Fruit fly (Drosophila melanogaster) whole organism, embryonic: ENCODE results near the gene Hexo2.

ENCODE experiments used
- CG10267 ChIP-seq: fragments of 200-800 bp; sonication (Bioruptor generic); optimal IDR thresholded peaks from 2 replicates; lab custom pipeline; 2018; ENCODE audit warnings: missing biosample characterization, mild to moderate bottlenecking, missing genetic modification characterization, moderate library complexity
- CG10431 ChIP-seq: fragments of 200-800 bp; sonication (Bioruptor generic); optimal IDR thresholded peaks from 3 replicates; lab custom pipeline; 2018; ENCODE audit warnings: missing biosample characterization, mild to moderate bottlenecking, missing genetic modification characterization
- CG10979 ChIP-seq: fragments of 200-800 bp; sonication (Bioruptor generic); optimal IDR thresholded peaks from 2 replicates; lab custom pipeline; 2018; ENCODE audit warnings: missing biosample characterization, mild to moderate bottlenecking, missing genetic modification characterization, moderate library complexity
- CG11456 ChIP-seq: fragments of 200-800 bp; sonication (Bioruptor generic); IDR thresholded peaks from 3 replicates; pipeline ENCODE4 v1.3.6; 2022; ENCODE audit warnings: missing biosample characterization, missing genetic modification characterization
- CG11560 ChIP-seq: fragments of 200-800 bp; sonication (Bioruptor generic); IDR thresholded peaks from 3 replicates; pipeline ENCODE4 v1.3.6; 2022; ENCODE audit warnings: missing biosample characterization, missing genetic modification characterization
- CG11695 ChIP-seq: fragments of 200-800 bp; sonication (Bioruptor generic); IDR thresholded peaks from 3 replicates; pipeline ENCODE4 v1.3.6; 2022; ENCODE audit warnings: missing biosample characterization, missing genetic modification characterization
- CG12219 ChIP-seq: fragments of 200-800 bp; sonication (Bioruptor generic); optimal IDR thresholded peaks from 3 replicates; lab custom pipeline; 2018; ENCODE audit warnings: missing biosample characterization, mild to moderate bottlenecking, missing genetic modification characterization
- CG12942 ChIP-seq: fragments of 200-800 bp; sonication (Bioruptor generic); optimal IDR thresholded peaks from 3 replicates; lab custom pipeline; 2016; ENCODE audit warnings: missing biosample characterization, missing genetic modification characterization
- CG13287 ChIP-seq: fragments of 200-800 bp; sonication (Bioruptor generic); IDR thresholded peaks from 2 replicates; pipeline ENCODE4 v1.3.6; 2022; ENCODE audit warnings: missing biosample characterization, missing genetic modification characterization; ENCODE audit not compliant: partially characterized antibody
- CG13424 ChIP-seq: fragments of 200-800 bp; sonication (Bioruptor generic); optimal IDR thresholded peaks from 2 replicates; lab custom pipeline; 2019; ENCODE audit warnings: missing biosample characterization, mild to moderate bottlenecking, missing genetic modification characterization, moderate library complexity
- CG14860 ChIP-seq: fragments of 200-800 bp; sonication (Bioruptor generic); IDR thresholded peaks from 3 replicates; pipeline ENCODE4 v1.3.6; 2022; ENCODE audit warnings: missing biosample characterization, missing genetic modification characterization; ENCODE audit not compliant: partially characterized antibody
- CG14965 ChIP-seq: fragments of 200-800 bp; sonication (Bioruptor generic); optimal IDR thresholded peaks from 2 replicates; lab custom pipeline; 2016; ENCODE audit warnings: missing biosample characterization, missing genetic modification characterization, borderline replicate concordance
- CG17802 ChIP-seq: fragments of 200-800 bp; sonication (Bioruptor generic); optimal IDR thresholded peaks from 2 replicates; lab custom pipeline; 2018; ENCODE audit warnings: missing biosample characterization, mild to moderate bottlenecking, missing genetic modification characterization, moderate library complexity
- CG17829 ChIP-seq: fragments of 200-800 bp; optimal IDR thresholded peaks from 2 replicates; lab custom pipeline; 2019; ENCODE audit warnings: missing biosample characterization, mild to moderate bottlenecking, missing genetic modification characterization, moderate library complexity
- CG18011 ChIP-seq: fragments of 200-800 bp; sonication (Bioruptor generic); optimal IDR thresholded peaks from 2 replicates; lab custom pipeline; 2017; ENCODE audit warnings: missing biosample characterization, missing genetic modification characterization, mild to moderate bottlenecking, moderate library complexity, missing genotype
- CG18476 ChIP-seq: fragments of 200-800 bp; sonication (Bioruptor generic); optimal IDR thresholded peaks from 2 replicates; lab custom pipeline; 2016; ENCODE audit warnings: missing biosample characterization, mild to moderate bottlenecking, missing genetic modification characterization
- CG2889 ChIP-seq: fragments of 200-800 bp; sonication (Bioruptor generic); IDR thresholded peaks from 3 replicates; pipeline ENCODE4 v1.3.6; 2022; ENCODE audit warnings: missing biosample characterization, missing genetic modification characterization
- CG30020 ChIP-seq: fragments of 200-800 bp; optimal IDR thresholded peaks from 2 replicates; lab custom pipeline; 2019; ENCODE audit warnings: missing biosample characterization, mild to moderate bottlenecking, missing genetic modification characterization, moderate library complexity
- CG31365 ChIP-seq: fragments of 200-800 bp; sonication (Bioruptor generic); optimal IDR thresholded peaks from 2 replicates; lab custom pipeline; 2018; ENCODE audit warnings: missing biosample characterization, mild to moderate bottlenecking, missing genetic modification characterization
- CG3407 ChIP-seq: fragments of 200-800 bp; sonication (Bioruptor generic); optimal IDR thresholded peaks from 2 replicates; lab custom pipeline; 2018; ENCODE audit warnings: missing biosample characterization, mild to moderate bottlenecking, missing genetic modification characterization
- CG34376 ChIP-seq: fragments of 200-800 bp; sonication (Bioruptor generic); optimal IDR thresholded peaks from 2 replicates; lab custom pipeline; 2018; ENCODE audit warnings: missing biosample characterization, mild to moderate bottlenecking, missing genetic modification characterization
- CG42726 ChIP-seq: fragments of 200-800 bp; sonication (Bioruptor generic); IDR thresholded peaks from 2 replicates; pipeline ENCODE4 v1.3.6; 2022; ENCODE audit warnings: missing biosample characterization, missing genetic modification characterization; ENCODE audit not compliant: partially characterized antibody
- CG4360 ChIP-seq: fragments of 200-800 bp; sonication (Bioruptor generic); IDR thresholded peaks from 2 replicates; pipeline ENCODE4 v1.3.6; 2022; ENCODE audit warnings: missing biosample characterization, missing genetic modification characterization
- CG6683 ChIP-seq: fragments of 200-800 bp; sonication (Bioruptor generic); optimal IDR thresholded peaks from 2 replicates; lab custom pipeline; 2017; ENCODE audit warnings: missing biosample characterization, mild to moderate bottlenecking, missing genetic modification characterization, missing genetic modification reagents
- CG7271 ChIP-seq: fragments of 200-800 bp; sonication (Bioruptor generic); optimal IDR thresholded peaks from 2 replicates; lab custom pipeline; 2018; ENCODE audit warnings: missing biosample characterization, mild to moderate bottlenecking, missing genetic modification characterization, moderate library complexity
- Dad ChIP-seq: fragments of 200-800 bp; sonication (Bioruptor generic); optimal IDR thresholded peaks from 3 replicates; lab custom pipeline; 2016; ENCODE audit warnings: missing biosample characterization, missing genetic modification characterization
- Dp ChIP-seq: fragments of 200-800 bp; sonication (Bioruptor generic); optimal IDR thresholded peaks from 2 replicates; lab custom pipeline; 2018; ENCODE audit warnings: missing biosample characterization, mild to moderate bottlenecking, missing genetic modification characterization, moderate library complexity
- E2f2 ChIP-seq: fragments of 200-800 bp; sonication (Bioruptor generic); IDR thresholded peaks from 2 replicates; pipeline ENCODE4 v1.3.6; 2022; ENCODE audit warnings: missing biosample characterization, missing genetic modification characterization
- Hr3 ChIP-seq: fragments of 200-800 bp; sonication (Bioruptor generic); optimal IDR thresholded peaks from 3 replicates; lab custom pipeline; 2016; ENCODE audit warnings: missing biosample characterization, missing genetic modification characterization
- Kr ChIP-seq: fragments of 200-800 bp; sonication (Bioruptor generic); optimal IDR thresholded peaks from 2 replicates; lab custom pipeline; 2017; ENCODE audit warnings: missing biosample characterization, mild to moderate bottlenecking, missing genetic modification characterization
- MBD-R2 ChIP-seq: fragments of 200-800 bp; sonication (Bioruptor generic); IDR thresholded peaks from 2 replicates; pipeline ENCODE4 v1.3.6; 2022; ENCODE audit warnings: missing biosample characterization, missing genetic modification characterization
- NC2β ChIP-seq: fragments of 200-800 bp; sonication (Bioruptor generic); optimal IDR thresholded peaks from 2 replicates; lab custom pipeline; 2016; ENCODE audit warnings: missing biosample characterization, missing genetic modification characterization
- NFAT ChIP-seq: fragments of 200-800 bp; sonication (Bioruptor generic); IDR thresholded peaks from 2 replicates; pipeline ENCODE4 v1.3.6; 2022; ENCODE audit warnings: missing biosample characterization, missing genetic modification characterization
- Trl ChIP-seq, 3 experiments: fragments of >200 bp in 2 of 3; fragments of 200-800 bp in 1 of 3; sonication (Bioruptor generic) in 1 of 3; optimal IDR thresholded peaks; 2 replicates in 1 of 3; 3 replicates in 2 of 3; lab custom pipeline; 2016 to 2017; ENCODE audit warnings: missing biosample characterization in 1 of 3, missing genetic modification characterization in 1 of 3
- Vsx1 ChIP-seq: fragments of 200-800 bp; sonication (Bioruptor generic); optimal IDR thresholded peaks from 2 replicates; lab custom pipeline; 2017; ENCODE audit warnings: missing biosample characterization, mild to moderate bottlenecking, missing genetic modification characterization, missing genetic modification reagents
- ab ChIP-seq: fragments of 200-800 bp; sonication (Bioruptor generic); optimal IDR thresholded peaks from 2 replicates; lab custom pipeline; 2016; ENCODE audit warnings: missing biosample characterization, missing genetic modification characterization
- amos ChIP-seq: fragments of 200-800 bp; sonication (Bioruptor generic); IDR thresholded peaks from 2 replicates; pipeline ENCODE4 v1.3.6; 2022; ENCODE audit warnings: missing biosample characterization, missing genetic modification characterization; ENCODE audit not compliant: partially characterized antibody
- br ChIP-seq: fragments of >200 bp; optimal IDR thresholded peaks from 2 replicates; lab custom pipeline; 2017
- croc ChIP-seq: fragments of 200-800 bp; sonication (Bioruptor generic); conservative IDR thresholded peaks from 3 replicates; pipeline ENCODE4 v1.3.6; 2022; ENCODE audit warnings: missing biosample characterization, missing genetic modification characterization
- disco-r ChIP-seq: fragments of 200-800 bp; sonication (Bioruptor generic); optimal IDR thresholded peaks from 2 replicates; lab custom pipeline; 2016; ENCODE audit warnings: missing biosample characterization, missing genetic modification characterization
- inv ChIP-seq: fragments of 200-800 bp; sonication (Bioruptor generic); IDR thresholded peaks from 2 replicates; pipeline ENCODE4 v1.3.6; 2022; ENCODE audit warnings: missing biosample characterization, missing genetic modification characterization; ENCODE audit not compliant: partially characterized antibody
- nau ChIP-seq: fragments of 200-800 bp; sonication (Bioruptor generic); optimal IDR thresholded peaks from 3 replicates; lab custom pipeline; 2017; ENCODE audit warnings: missing biosample characterization, mild to moderate bottlenecking, missing genetic modification characterization, missing genetic modification reagents
- pho ChIP-seq: fragments of 200-800 bp; sonication (Bioruptor generic); optimal IDR thresholded peaks from 2 replicates; lab custom pipeline; 2016; ENCODE audit warnings: missing biosample characterization, missing genetic modification characterization
- sd ChIP-seq: fragments of 200-800 bp; sonication (Bioruptor generic); optimal IDR thresholded peaks from 3 replicates; lab custom pipeline; 2018; ENCODE audit warnings: missing biosample characterization, mild to moderate bottlenecking, missing genetic modification characterization, moderate library complexity
- sim ChIP-seq: fragments of 200-800 bp; sonication (Bioruptor generic); IDR thresholded peaks from 2 replicates; pipeline ENCODE4 v1.3.6; 2022; ENCODE audit warnings: missing biosample characterization, missing genetic modification characterization
- trh ChIP-seq: fragments of 200-800 bp; sonication (Bioruptor generic); optimal IDR thresholded peaks from 2 replicates; lab custom pipeline; 2016; ENCODE audit warnings: missing biosample characterization, missing genetic modification characterization
- wdn ChIP-seq: fragments of 200-800 bp; sonication (Bioruptor generic); IDR thresholded peaks from 2 replicates; pipeline ENCODE4 v1.3.6; 2022; ENCODE audit warnings: missing biosample characterization, missing genetic modification characterization

The Hexo2 gene

DNA sequence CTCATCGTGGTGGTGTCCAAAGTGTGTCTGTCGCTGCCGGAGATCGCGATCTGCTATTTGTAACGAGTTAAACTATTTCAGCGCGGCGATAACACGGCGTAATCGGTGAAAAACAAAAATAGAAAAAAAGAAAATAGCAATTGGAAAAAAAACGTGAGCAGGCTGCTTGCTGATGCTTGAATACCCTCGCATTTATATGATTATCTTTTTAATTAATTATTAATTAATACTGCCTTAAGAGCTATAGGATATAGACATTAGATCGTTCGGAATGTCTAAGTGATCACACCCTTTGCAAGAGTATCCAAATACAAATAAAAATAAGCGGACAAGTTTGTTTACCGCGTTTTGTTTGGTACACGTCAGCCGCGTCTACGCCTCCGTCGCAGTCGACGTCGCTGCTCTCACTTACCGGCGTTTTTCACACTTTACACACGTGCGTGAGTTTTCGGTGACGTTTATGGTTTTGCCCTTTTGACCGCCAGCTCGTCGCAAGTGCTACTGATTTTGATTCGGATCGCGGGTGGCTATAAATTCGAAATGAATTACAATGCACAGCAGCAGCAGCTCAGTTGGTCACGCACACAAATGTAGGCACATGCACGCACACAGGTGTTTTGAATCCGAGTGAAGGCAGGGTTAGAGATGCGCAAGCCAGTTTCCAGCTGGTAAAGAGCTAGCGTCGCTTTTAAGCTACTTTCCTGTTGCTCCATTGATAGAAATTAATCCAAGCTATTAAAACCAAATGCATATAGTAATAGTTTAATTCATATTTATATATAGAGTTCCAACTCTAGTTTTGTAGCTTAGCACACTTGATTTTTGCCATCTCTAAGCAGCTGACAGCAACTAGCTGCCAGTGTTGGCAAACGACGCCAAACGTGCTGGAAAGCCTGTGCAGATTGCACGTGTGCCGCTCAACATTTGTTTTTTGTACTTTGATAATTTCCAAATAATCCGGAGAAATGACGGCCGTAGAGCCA is 4.9 kb downstream of the Hexo2 start, which contains the start of the genes CG2004 and CG1785 (continued):
- no peak for TF ChIP-seq CG14965 (GFP tag; lab: Kevin White, UChicago)
- TF ChIP-seq Vsx1 (GFP tag; lab: Kevin White, UChicago): no peak
- TF ChIP-seq Hr3 (GFP tag; lab: Kevin White, UChicago): peak; percentile 91
- TF ChIP-seq Dad: peak; percentile 56
- peak; percentile 92 for TF ChIP-seq CG2889 (GFP tag; lab: Robert Waterston, UW)
- TF ChIP-seq CG13287 (GFP tag; lab: Robert Waterston, UW): peak; percentile 84
- peak; percentile 88 for TF ChIP-seq pho (GFP tag; lab: Kevin White, UChicago)
- TF ChIP-seq croc (GFP tag; lab: Robert Waterston, UW): peak; percentile 90
- TF ChIP-seq trh: peak; percentile 55
- peak; percentile 35; the same call in 1 of the 2 replicates for TF ChIP-seq CG4360
- peak; percentile 47 for TF ChIP-seq CG10431
- peak; percentile 88 for TF ChIP-seq NFAT (GFP tag; lab: Robert Waterston, UW)
- peak; percentile 58 for TF ChIP-seq disco-r (GFP tag; lab: Kevin White, UChicago)
- TF ChIP-seq Dp (GFP tag; lab: Kevin White, UChicago): peak; percentile 41
- TF ChIP-seq sd (tag; lab: Kevin White, UChicago): peak; percentile 46
- peak; percentile 80 for TF ChIP-seq sim (GFP tag; lab: Robert Waterston, UW)
- peak; percentile 10 for TF ChIP-seq CG31365 (tag; lab: Kevin White, UChicago)
- TF ChIP-seq nau (GFP tag; lab: Kevin White, UChicago): peak; percentile 82
- peak; percentile 81 for TF ChIP-seq CG34376 (GFP tag; lab: Kevin White, UChicago)
- TF ChIP-seq CG10979: peak; percentile 84
- TF ChIP-seq CG10267 (tag; lab: Kevin White, UChicago): peak; percentile 98
- peak; percentile 92 for TF ChIP-seq CG17829 (tag; lab: Kevin White, UChicago)
- peak; percentile 79 for TF ChIP-seq CG3407 (GFP tag; lab: Kevin White, UChicago)
- peak; percentile 71 for TF ChIP-seq CG30020 (tag; lab: Kevin White, UChicago)
- TF ChIP-seq CG13424: peak; percentile 91
- peak; percentile 77 for TF ChIP-seq CG11560 (tag; lab: Robert Waterston, UW)
- no peak for TF ChIP-seq br (lab: Kevin White, UChicago)
- no peak for TF ChIP-seq Kr (GFP tag; lab: Kevin White, UChicago)
- TF ChIP-seq CG12219: peak; percentile 61
- TF ChIP-seq CG18476 (GFP tag; lab: Kevin White, UChicago): peak; percentile 93
- TF ChIP-seq NC2β (GFP tag; lab: Kevin White, UChicago): peak; percentile 74
- TF ChIP-seq CG17802 (tag; lab: Kevin White, UChicago): peak; percentile 56
- TF ChIP-seq MBD-R2 (GFP tag; lab: Robert Waterston, UW): peak; percentile 95
- TF ChIP-seq CG14860 (GFP tag; lab: Robert Waterston, UW): peak; percentile 61; the same call in 2 of the 3 replicates
- TF ChIP-seq ab: peak; percentile 56
- peak; percentile 73; the same call in 1 of the 2 replicates for TF ChIP-seq E2f2
- no peak for TF ChIP-seq CG42726 (GFP tag; lab: Robert Waterston, UW)
- peak; percentile 59 for TF ChIP-seq CG7271 (tag; lab: Kevin White, UChicago)
- TF ChIP-seq inv (GFP tag; lab: Robert Waterston, UW): peak; percentile 66
- TF ChIP-seq CG11456: peak; percentile 94
- peak; percentile 63 for TF ChIP-seq amos
- TF ChIP-seq CG6683: peak; percentile 82
- TF ChIP-seq wdn: peak; percentile 82
- peak; percentile 83 for TF ChIP-seq CG11695 (GFP tag; lab: Robert Waterston, UW)
- TF ChIP-seq CG12942: peak; percentile 91
- no peak for TF ChIP-seq Trl (optimal IDR thresholded peaks at IDR 0.05; lab: Kevin White, UChicago)
- TF ChIP-seq Trl (GFP tag; optimal IDR thresholded peaks at IDR 0.05; lab: Kevin White, UChicago): peak; percentile 83
- TF ChIP-seq CG18011 (GFP tag; lab: Kevin White, UChicago): peak; percentile 80
